Worm (Caenorhabditis elegans) whole organism, L4 larva: ENCODE measurements around the gene Y54G2A.45.

Experiments
- D1046.2 ChIP-seq: fragments of 200-800 bp; sonication (Bioruptor generic); IDR thresholded peaks from 2 replicates; pipeline ENCODE4 v1.3.6; 2022; ENCODE audit warnings: missing genetic modification characterization, missing compliant biosample characterization
- F26F4.8 ChIP-seq: fragments of 200-800 bp; sonication (Bioruptor generic); conservative IDR thresholded peaks from 2 replicates; pipeline ENCODE4 v1.3.6; 2022; ENCODE audit warnings: missing genetic modification characterization, missing compliant biosample characterization
- F37D6.2 ChIP-seq: sonication (generic microtip); optimal IDR thresholded peaks from 2 replicates; lab custom pipeline; 2016; ENCODE audit warnings: mild to moderate bottlenecking, missing genetic modification characterization, missing compliant biosample characterization
- F44E2.7 ChIP-seq: fragments of 200-800 bp; sonication (Bioruptor generic); IDR thresholded peaks from 2 replicates; pipeline ENCODE4 v2.1.2; 2022; ENCODE audit warnings: missing genetic modification characterization, missing compliant biosample characterization
- Y105C5A.15 ChIP-seq: fragments of 200-800 bp; sonication (Bioruptor generic); IDR thresholded peaks from 2 replicates; pipeline ENCODE4 v1.3.6; 2022; ENCODE audit warnings: missing genetic modification characterization, missing compliant biosample characterization
- Y75B8A.6 ChIP-seq: fragments of 200-800 bp; sonication (Bioruptor generic); IDR thresholded peaks from 2 replicates; pipeline ENCODE4 v1.3.6; 2022; ENCODE audit warnings: missing genetic modification reagents, missing genetic modification characterization, missing compliant biosample characterization
- aha-1 ChIP-seq: fragments of 150-350 bp; peaks from one replicate; lab custom pipeline; 2014; ENCODE audit warnings: missing biosample characterization, missing genetic modification characterization
- arid-1 ChIP-seq: fragments of 200-800 bp; sonication (Bioruptor generic); conservative IDR thresholded peaks from 2 replicates; pipeline ENCODE4 v1.3.6; 2022; ENCODE audit warnings: missing genetic modification reagents, missing genetic modification characterization, missing compliant biosample characterization
- ceh-62 ChIP-seq: sonication (generic microtip); optimal IDR thresholded peaks from 2 replicates; lab custom pipeline; 2017; ENCODE audit warnings: missing biosample characterization, missing genetic modification characterization
- daf-16 ChIP-seq, 3 experiments: sonication (generic microtip); optimal IDR thresholded peaks; 2 replicates each; lab custom pipeline; 2016 to 2017; ENCODE audit warnings: missing genetic modification characterization in 3 of 3, missing genetic modification reagents in 3 of 3, mild to moderate bottlenecking in 2 of 3, missing compliant biosample characterization in 2 of 3, missing biosample characterization in 1 of 3, moderate library complexity in 1 of 3
- daf-8 ChIP-seq: fragments of 200-800 bp; sonication (Bioruptor generic); IDR thresholded peaks from 2 replicates; pipeline ENCODE4 v1.3.6; 2022; ENCODE audit warnings: missing genetic modification characterization, missing compliant biosample characterization
- dmd-8 ChIP-seq: fragments of 200-800 bp; sonication (Bioruptor generic); IDR thresholded peaks from 2 replicates; pipeline ENCODE4 v1.3.6; 2022; ENCODE audit warnings: missing genetic modification characterization, missing compliant biosample characterization
- dmd-9 ChIP-seq: fragments of 200-800 bp; sonication (Bioruptor generic); IDR thresholded peaks from 2 replicates; pipeline ENCODE4 v1.3.6; 2022; ENCODE audit warnings: missing genetic modification reagents, missing genetic modification characterization, missing compliant biosample characterization
- duxl-1 ChIP-seq: sonication (generic microtip); optimal IDR thresholded peaks from 2 replicates; lab custom pipeline; 2016; ENCODE audit warnings: mild to moderate bottlenecking, missing genetic modification characterization, moderate library complexity, missing compliant biosample characterization; ENCODE audit not compliant: poor library complexity
- gei-8 ChIP-seq: fragments of 200-800 bp; sonication (Bioruptor generic); optimal IDR thresholded peaks from 2 replicates; lab custom pipeline; 2018; ENCODE audit warnings: mild to moderate bottlenecking, missing genetic modification characterization, missing compliant biosample characterization
- hlh-30 ChIP-seq: sonication (generic microtip); optimal IDR thresholded peaks from 2 replicates; lab custom pipeline; 2017; ENCODE audit warnings: antibody characterized with exemption, mild to moderate bottlenecking, missing genetic modification characterization, missing compliant biosample characterization; ENCODE audit not compliant: insufficient read depth
- lim-7 ChIP-seq: fragments of 200-800 bp; sonication (Bioruptor generic); IDR thresholded peaks from 2 replicates; pipeline ENCODE4 v1.3.6; 2022; ENCODE audit warnings: missing genetic modification characterization, missing compliant biosample characterization
- lin-29 ChIP-seq: fragments of 200-800 bp; sonication (Bioruptor generic); IDR thresholded peaks from 2 replicates; pipeline ENCODE4 v1.3.6; 2022; ENCODE audit warnings: missing genetic modification reagents, missing genetic modification characterization, missing compliant biosample characterization
- lin-38 ChIP-seq: fragments of 200-800 bp; sonication (Bioruptor generic); IDR thresholded peaks from 2 replicates; pipeline ENCODE4 v1.3.6; 2022; ENCODE audit warnings: missing genetic modification reagents, missing genetic modification characterization, missing compliant biosample characterization
- lir-3 ChIP-seq: sonication (generic microtip); optimal IDR thresholded peaks from 2 replicates; lab custom pipeline; 2016; ENCODE audit warnings: mild to moderate bottlenecking, missing genetic modification characterization, missing compliant biosample characterization
- mep-1 ChIP-seq: fragments of 150-350 bp; sonication (generic microtip); optimal IDR thresholded peaks from 3 replicates; lab custom pipeline; 2014; ENCODE audit warnings: missing biosample characterization, missing genetic modification characterization
- mes-2 ChIP-seq: sonication (generic microtip); optimal IDR thresholded peaks from 2 replicates; lab custom pipeline; 2016; ENCODE audit warnings: missing genotype, mild to moderate bottlenecking, missing genetic modification characterization, missing compliant biosample characterization; ENCODE audit not compliant: poor library complexity, severe bottlenecking
- mxl-3 ChIP-seq: fragments of 200-800 bp; sonication (Bioruptor generic); optimal IDR thresholded peaks from 2 replicates; lab custom pipeline; 2018; ENCODE audit warnings: mild to moderate bottlenecking, missing genetic modification characterization, missing compliant biosample characterization
- nhr-11 ChIP-seq: fragments of 150-350 bp; optimal IDR thresholded peaks from 2 replicates; lab custom pipeline; 2014; ENCODE audit warnings: missing biosample characterization, missing genetic modification characterization
- nhr-41 ChIP-seq: fragments of 200-800 bp; sonication (Bioruptor generic); IDR thresholded peaks from 2 replicates; pipeline ENCODE4 v1.3.6; 2022; ENCODE audit warnings: missing genetic modification reagents, missing genetic modification characterization, missing compliant biosample characterization
- nhr-42 ChIP-seq: fragments of 200-800 bp; sonication (Bioruptor generic); IDR thresholded peaks from 2 replicates; pipeline ENCODE4 v1.3.6; 2022; ENCODE audit warnings: missing genetic modification characterization, missing compliant biosample characterization
- nhr-6 ChIP-seq: fragments of 150-350 bp; optimal IDR thresholded peaks from 2 replicates; lab custom pipeline; 2014; ENCODE audit warnings: missing biosample characterization, missing genetic modification characterization
- pha-4 ChIP-seq, 2 experiments: fragments of 150-350 bp in 1 of 2; fragments of 200-800 bp in 1 of 2; sonication (Bioruptor generic) in 1 of 2; IDR thresholded peaks in 1 of 2; optimal IDR thresholded peaks in 1 of 2; 2 replicates each; pipeline versions ENCODE4 v1.3.6 to Lab custom; 2014 to 2022; ENCODE audit warnings: missing genetic modification characterization in 2 of 2, missing genetic modification reagents in 2 of 2, missing biosample characterization in 1 of 2, missing compliant biosample characterization in 1 of 2
- php-3 ChIP-seq: fragments of 200-800 bp; sonication (Bioruptor generic); IDR thresholded peaks from 2 replicates; pipeline ENCODE4 v1.3.6; 2022; ENCODE audit warnings: missing genetic modification reagents, missing genetic modification characterization, missing compliant biosample characterization
- saeg-2 ChIP-seq: fragments of 200-800 bp; sonication (Bioruptor generic); IDR thresholded peaks from 2 replicates; pipeline ENCODE4 v1.3.6; 2022; ENCODE audit warnings: missing genetic modification reagents, missing genetic modification characterization, missing compliant biosample characterization
- set-16 ChIP-seq: fragments of 200-800 bp; sonication (Bioruptor generic); IDR thresholded peaks from 2 replicates; pipeline ENCODE4 v1.3.6; 2022; ENCODE audit warnings: missing genetic modification reagents, missing genetic modification characterization, missing compliant biosample characterization
- skn-1 ChIP-seq: fragments of 150-350 bp; optimal IDR thresholded peaks from 2 replicates; lab custom pipeline; 2014; ENCODE audit warnings: missing biosample characterization, missing genetic modification characterization
- tra-1 ChIP-seq: fragments of 200-800 bp; sonication (Bioruptor generic); IDR thresholded peaks from 2 replicates; pipeline ENCODE4 v1.3.6; 2022; ENCODE audit warnings: missing genetic modification reagents, missing genetic modification characterization, missing compliant biosample characterization
- unc-130 ChIP-seq: sonication (generic microtip); optimal IDR thresholded peaks from 2 replicates; lab custom pipeline; 2016; ENCODE audit warnings: missing genetic modification reagents, missing genetic modification characterization, missing compliant biosample characterization
- unc-39 ChIP-seq: sonication (generic microtip); optimal IDR thresholded peaks from 2 replicates; lab custom pipeline; 2017; ENCODE audit warnings: missing biosample characterization, missing genetic modification characterization
- vab-7 ChIP-seq: fragments of 200-800 bp; sonication (Bioruptor generic); IDR thresholded peaks from 2 replicates; pipeline ENCODE4 v1.3.6; 2022; ENCODE audit warnings: missing genetic modification reagents, missing genetic modification characterization, missing compliant biosample characterization
- zag-1 ChIP-seq: fragments of 150-350 bp; optimal IDR thresholded peaks from 2 replicates; lab custom pipeline; 2014; ENCODE audit warnings: missing biosample characterization, missing genetic modification characterization
- zfp-3 ChIP-seq: fragments of 200-800 bp; sonication (Bioruptor generic); conservative IDR thresholded peaks from 2 replicates; pipeline ENCODE4 v1.3.6; 2022; ENCODE audit warnings: missing genetic modification reagents, missing genetic modification characterization, missing compliant biosample characterization
- ztf-7 ChIP-seq: fragments of 150-350 bp; optimal IDR thresholded peaks from 2 replicates; lab custom pipeline; 2014; ENCODE audit warnings: missing biosample characterization, missing genetic modification characterization

The Y54G2A.45 gene

ce11 chrIV:2802193-2802592 lies 3.5 kb upstream of the Y54G2A.45 start (continued):
- TF ChIP-seq daf-16 (GFP tag; optimal IDR thresholded peaks at IDR 0.05; lab: Kevin White, UChicago) (peak in 1 of 2 experiments; percentile 69), daf-16 (tag; optimal IDR thresholded peaks at IDR 0.05; lab: Kevin White, UChicago) (peak; percentile 27), ztf-7 (no peak), Y75B8A.6 (0 out of 2 replicates have a peak, but pooled peaks have one; percentile 25), saeg-2 (no peak), nhr-6 (tag; lab: Kevin White, UChicago) (no peak), aha-1 (tag; lab: Kevin White, UChicago) (peak; percentile 95), php-3 (GFP tag; lab: Robert Waterston, UW) (0 out of 2 replicates have a peak, but pooled peaks have one; percentile 7), unc-39 (no peak), skn-1 (tag; lab: Kevin White, UChicago) (no peak), nhr-11 (no peak), lir-3 (tag; lab: Kevin White, UChicago) (no peak), daf-8 (GFP tag; lab: Robert Waterston, UW) (no peak), mep-1 (peak; percentile 4), nhr-41 (GFP tag; lab: Robert Waterston, UW) (no peak)

- TF ChIP-seq zag-1 (tag; lab: Kevin White, UChicago) = no peak
- TF ChIP-seq F37D6.2 (tag; lab: Kevin White, UChicago) = no peak
- peak; percentile 61 for TF ChIP-seq aha-1 (tag; lab: Kevin White, UChicago)
- TF ChIP-seq pha-4 (GFP tag; IDR thresholded peaks at IDR 0.05; lab: Robert Waterston, UW) = no peak
- no peak for TF ChIP-seq pha-4 (tag; optimal IDR thresholded peaks at IDR 0.05; lab: Kevin White, UChicago)
- no peak for TF ChIP-seq duxl-1 (tag; lab: Kevin White, UChicago)
Observed at ce11 chrIV:2803652-2804051, 2.0 kb upstream of the Y54G2A.45 start, which contains the start of gene Y54G2A.32. Gene Y54G2A.32 (plus strand): TSS chrIV:2803952.

- TF ChIP-seq dmd-9 (GFP tag; lab: Robert Waterston, UW) (0 out of 2 replicates have a peak, but pooled peaks have one; percentile 48), Y105C5A.15 (GFP tag; lab: Robert Waterston, UW) (0 out of 2 replicates have a peak, but pooled peaks have one; percentile 42), zfp-3 (GFP tag; lab: Robert Waterston, UW) (no peak), pha-4 (GFP tag; IDR thresholded peaks at IDR 0.05; lab: Robert Waterston, UW) (0 out of 2 replicates have a peak, but pooled peaks have one; percentile 18), pha-4 (tag; optimal IDR thresholded peaks at IDR 0.05; lab: Kevin White, UChicago) (no peak), php-3 (GFP tag; lab: Robert Waterston, UW) (0 out of 2 replicates have a peak, but pooled peaks have one; percentile 25), mes-2 (peak; percentile 43), F44E2.7 (GFP tag; lab: Robert Waterston, UW) (0 out of 2 replicates have a peak, but pooled peaks have one; percentile 67), ceh-62 (no peak), F37D6.2 (tag; lab: Kevin White, UChicago) (no peak), lin-29 (GFP tag; lab: Robert Waterston, UW) (0 out of 2 replicates have a peak, but pooled peaks have one; percentile 19), daf-16 (GFP tag; optimal IDR thresholded peaks at IDR 0.05; lab: Kevin White, UChicago) (peak in 1 of 2 experiments; percentile 5), daf-16 (tag; optimal IDR thresholded peaks at IDR 0.05; lab: Kevin White, UChicago) (peak; percentile 18), lim-7 (GFP tag; lab: Robert Waterston, UW) (peak; percentile 75), unc-130 (peak; percentile 3), vab-7 (GFP tag; lab: Robert Waterston, UW) (peak; percentile 67; the same call in 1 of the 2 replicates), hlh-30 (tag; lab: Kevin White, UChicago) (peak; percentile 46), F26F4.8 (GFP tag; lab: Robert Waterston, UW) (0 out of 2 replicates have a peak, but pooled peaks have one; percentile 55), dmd-8 (0 out of 2 replicates have a peak, but pooled peaks have one; percentile 53), mxl-3 (GFP tag; lab: Kevin White, UChicago) (peak; percentile 6), arid-1 (0 out of 2 replicates have a peak, but pooled peaks have one; percentile 46), set-16 (GFP tag; lab: Robert Waterston, UW) (peak; percentile 41), nhr-42 (GFP tag; lab: Robert Waterston, UW) (no peak), D1046.2 (0 out of 2 replicates have a peak, but pooled peaks have one; percentile 34), aha-1 (tag; lab: Kevin White, UChicago) (no peak), gei-8 (no peak), tra-1 (peak; percentile 67; the same call in 1 of the 2 replicates), lin-38 (GFP tag; lab: Robert Waterston, UW) (peak; percentile 58)
Observed at ce11 chrIV:2808154-2808553, 2.5 kb downstream of the Y54G2A.45 start.
